Worm (Caenorhabditis elegans): Measurements from ENCODE around the gene C33D9.6.

The C33D9.6 gene

ce11 chrIV:8764567-8764966, 13.4 kb downstream of the C33D9.6 start, which contains the start of gene cdc-50.B:
Gene cdc-50.B (plus strand): TSS chrIV:8764867.
- TF ChIP-seq hlh-26 (GFP tag; conservative IDR thresholded peaks at IDR 0.05) (no peak), dpff-1 (tag; optimal IDR thresholded peaks at IDR 0.05) (no peak), egl-44 (GFP tag; IDR thresholded peaks at IDR 0.05) (no peak), hlh-12 (tag; optimal IDR thresholded peaks at IDR 0.05) (no peak), lag-1 (GFP tag; IDR thresholded peaks at IDR 0.05) (no peak), F23B12.7 (tag; optimal IDR thresholded peaks at IDR 0.05; ENCODE audit: insufficient read depth) (no peak), him-1 (tag; optimal IDR thresholded peaks at IDR 0.05) (no peak)

- TF ChIP-seq T26A5.8 (tag; optimal IDR thresholded peaks at IDR 0.05) = no peak
- no peak for TF ChIP-seq dpff-1 (tag; optimal IDR thresholded peaks at IDR 0.05)
- no peak for TF ChIP-seq F49E8.2 (tag; optimal IDR thresholded peaks at IDR 0.05; ENCODE audit: insufficient read depth)
- TF ChIP-seq madf-10 (tag; optimal IDR thresholded peaks at IDR 0.05) = peak; percentile 88
- peak; percentile 60; the same call in 1 of the 2 replicates for TF ChIP-seq hmg-1.2 (GFP tag; IDR thresholded peaks at IDR 0.05)
Observed at ce11 chrIV:8762471-8762870, 15.5 kb downstream of the C33D9.6 start.

ce11 chrIV:8761896-8762295, 16.0 kb downstream of the C33D9.6 start, which contains the start of the genes F20C5.11 and klp-11:
Gene F20C5.11 (minus strand): TSS chrIV:8761996.
Gene klp-11 (minus strand): TSS chrIV:8762066.
- no peak for TF ChIP-seq tbx-9 (tag; optimal IDR thresholded peaks at IDR 0.05; ENCODE audit: borderline replicate concordance)
- no peak for TF ChIP-seq fkh-3 (tag; optimal IDR thresholded peaks at IDR 0.05)
- no peak for TF ChIP-seq nhr-90 (tag; optimal IDR thresholded peaks at IDR 0.05)
- TF ChIP-seq let-607 (tag; optimal IDR thresholded peaks at IDR 0.05) = no peak
- TF ChIP-seq rec-8 (tag; optimal IDR thresholded peaks at IDR 0.05) = no peak
- TF ChIP-seq B0035.1 (tag; optimal IDR thresholded peaks at IDR 0.05) = no peak
- no peak for TF ChIP-seq snpc-3.4 (tag; optimal IDR thresholded peaks at IDR 0.05)
- TF ChIP-seq ztf-26 (tag; optimal IDR thresholded peaks at IDR 0.05) = no peak
- no peak for TF ChIP-seq snpc-1.1 (tag; optimal IDR thresholded peaks at IDR 0.05; ENCODE audit: insufficient read depth)
- no peak for TF ChIP-seq madf-8 (GFP tag; conservative IDR thresholded peaks at IDR 0.05)

- TF ChIP-seq hmg-1.2 (GFP tag; IDR thresholded peaks at IDR 0.05) = peak; percentile 47; the same call in 1 of the 2 replicates
- TF ChIP-seq madf-10 (tag; optimal IDR thresholded peaks at IDR 0.05) = peak; percentile 99
- no peak for TF ChIP-seq zim-3 (tag; optimal IDR thresholded peaks at IDR 0.05)
- TF ChIP-seq snpc-4 (GFP tag; optimal IDR thresholded peaks at IDR 0.05) = no peak
- TF ChIP-seq snpc-4 (tag; optimal IDR thresholded peaks at IDR 0.05) = no peak
Observed at ce11 chrIV:8758620-8759019, 19.3 kb downstream of the C33D9.6 start.

- TF ChIP-seq lin-26 (GFP tag; IDR thresholded peaks at IDR 0.05) (no peak), sptf-2 (GFP tag; optimal IDR thresholded peaks at IDR 0.05) (no peak), madf-10 (tag; optimal IDR thresholded peaks at IDR 0.05) (peak; percentile 83), nhr-80 (tag; optimal IDR thresholded peaks at IDR 0.05) (peak; percentile 74), ztf-25 (GFP tag; IDR thresholded peaks at IDR 0.05) (no peak), rpc-1 (optimal IDR thresholded peaks at IDR 0.05) (no peak), rpc-1 (tag; optimal IDR thresholded peaks at IDR 0.05) (no peak), F52B5.7 (tag; optimal IDR thresholded peaks at IDR 0.05) (no peak), ZK185.1 (tag; optimal IDR thresholded peaks at IDR 0.05; ENCODE audit: poor library complexity, severe bottlenecking) (no peak), him-1 (tag; optimal IDR thresholded peaks at IDR 0.05) (no peak), Y53G8AR.9 (GFP tag; conservative IDR thresholded peaks at IDR 0.05) (no peak), rcor-1 (GFP tag; IDR thresholded peaks at IDR 0.05) (no peak), F49E8.2 (tag; optimal IDR thresholded peaks at IDR 0.05; ENCODE audit: insufficient read depth) (no peak), Y56A3A.18 (GFP tag; IDR thresholded peaks at IDR 0.05) (no peak), D2030.7 (GFP tag; IDR thresholded peaks at IDR 0.05) (no peak)
Observed at ce11 chrIV:8757729-8758128, 20.2 kb downstream of the C33D9.6 start.
